Worm (Caenorhabditis elegans): ENCODE measurements around the gene col-44.

col-44 gene

DNA sequence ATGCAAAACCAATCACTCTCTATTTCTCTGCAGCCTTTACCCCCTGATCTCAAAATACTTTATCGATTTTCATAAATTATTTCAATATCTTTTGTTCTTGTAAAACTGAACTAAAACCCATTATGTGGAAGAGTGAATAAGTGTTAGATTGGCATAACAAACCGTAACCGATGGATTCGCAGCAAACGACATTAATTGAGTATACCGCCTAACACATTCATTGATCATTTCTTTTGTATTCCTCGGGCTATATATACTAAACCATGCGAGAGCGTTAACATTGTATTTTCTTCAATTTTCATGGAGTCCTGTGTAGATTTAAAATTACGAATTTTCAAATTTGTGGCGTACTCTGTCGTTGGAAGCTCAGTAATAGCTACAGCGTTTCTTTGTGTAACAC is 1.5 kb upstream of the col-44 start, which contains the start of gene col-9:
Gene col-9, plus strand, starts transcription at position 301 of the 400 bp plus-strand sequence.
- no peak for TF ChIP-seq unc-62 (GFP tag; optimal IDR thresholded peaks at IDR 0.05)

DNA sequence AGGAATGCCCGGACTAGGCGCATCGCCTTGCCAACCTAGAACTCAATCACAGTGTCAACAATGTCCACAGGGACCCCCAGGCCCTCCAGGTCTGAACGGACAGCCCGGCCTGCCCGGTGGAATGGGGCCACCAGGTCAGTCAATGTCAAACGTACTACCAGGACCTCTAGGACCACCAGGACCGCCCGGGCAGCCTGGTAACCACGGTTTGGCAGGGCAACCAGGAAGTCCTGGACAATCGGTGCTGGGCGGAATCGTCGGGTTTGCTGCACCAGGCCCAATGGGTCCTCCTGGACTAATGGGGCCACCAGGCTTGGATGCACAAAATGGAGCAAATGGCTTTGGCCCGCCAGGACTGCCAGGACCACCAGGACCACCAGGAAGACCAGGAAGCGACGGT is 587 bp upstream of the col-44 start:
- TF ChIP-seq unc-62 (GFP tag; optimal IDR thresholded peaks at IDR 0.05): no peak

DNA sequence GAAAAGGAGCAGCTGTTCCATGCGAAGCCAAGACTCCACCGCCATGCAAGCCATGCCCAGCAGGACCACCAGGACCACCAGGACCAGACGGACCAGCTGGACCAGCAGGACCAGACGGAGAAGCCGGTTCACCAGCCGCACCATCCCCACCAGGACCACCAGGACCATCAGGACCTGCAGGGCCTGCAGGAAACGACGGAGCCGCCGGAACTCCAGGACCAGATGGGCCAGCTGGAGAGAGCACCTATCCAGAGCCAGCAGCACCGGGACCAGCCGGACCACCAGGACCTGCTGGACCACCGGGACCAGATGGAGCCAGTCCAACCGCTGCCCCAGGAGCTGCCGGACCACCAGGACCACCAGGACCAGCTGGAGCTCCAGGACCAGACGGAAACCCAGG is 678 bp downstream of the col-44 start:
- no peak for TF ChIP-seq unc-62 (GFP tag; optimal IDR thresholded peaks at IDR 0.05)

DNA sequence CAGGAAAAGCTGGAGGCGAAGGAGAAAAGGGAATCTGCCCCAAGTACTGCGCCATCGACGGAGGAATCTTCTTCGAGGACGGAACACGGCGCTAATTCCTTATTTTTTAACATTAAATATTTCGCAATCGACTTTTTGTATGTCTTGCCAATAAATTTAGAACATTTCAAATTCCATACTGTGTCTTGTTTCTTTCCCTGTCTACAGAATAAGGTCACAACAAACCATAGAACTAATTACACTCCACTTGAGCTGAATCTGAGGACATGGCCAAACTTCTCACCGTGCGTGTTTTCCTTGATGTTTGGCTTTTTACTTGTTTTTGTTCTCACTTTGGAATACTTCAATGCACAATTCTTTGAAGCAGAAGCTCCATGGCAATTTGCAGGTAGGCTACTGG is 1.1 kb downstream of the col-44 start, which contains the start of gene F54B11.4:
Gene F54B11.4, plus strand, starts transcription at position 301 of the 400 bp plus-strand sequence.
- TF ChIP-seq unc-62 (GFP tag; optimal IDR thresholded peaks at IDR 0.05): no peak

DNA sequence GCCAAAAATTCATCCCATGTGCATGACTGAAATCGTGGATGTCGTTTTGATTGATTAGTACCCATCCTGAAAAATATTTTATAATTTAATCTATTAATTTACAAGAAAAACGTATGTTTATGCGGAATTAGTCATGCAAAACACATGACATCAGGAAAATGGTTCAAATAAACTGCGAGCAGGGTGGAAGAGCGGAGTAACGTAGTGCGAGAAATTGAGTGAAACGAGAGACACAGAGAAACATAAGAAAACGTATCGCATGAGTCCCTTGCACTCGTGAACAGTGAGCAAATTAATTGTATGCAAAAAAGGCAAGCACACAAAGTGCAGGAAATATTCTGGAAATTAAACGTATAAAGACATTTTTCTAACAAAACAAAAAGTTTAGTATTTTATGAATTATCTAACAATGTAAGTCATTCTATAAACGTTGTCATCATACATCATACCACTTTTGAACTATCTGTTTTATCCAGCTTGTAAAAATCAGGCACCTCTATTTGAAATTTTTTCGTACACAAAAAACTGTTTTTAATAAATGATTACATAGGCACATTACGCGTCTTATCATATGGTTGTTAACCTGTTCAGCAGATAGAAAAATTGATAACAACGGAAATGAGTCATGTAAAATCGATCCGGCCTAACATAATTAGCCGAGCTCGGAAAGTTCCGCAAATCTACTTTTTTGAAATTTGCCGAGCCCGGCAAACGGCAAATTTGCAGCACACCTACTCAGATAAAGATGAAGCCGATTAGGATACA is 4.9 kb downstream of the col-44 start, which contains the start of gene F54B11.5:
Gene F54B11.5, minus strand, starts transcription at position 66 of the 765 bp plus-strand sequence.
- no peak for TF ChIP-seq unc-62 (GFP tag; optimal IDR thresholded peaks at IDR 0.05)

DNA sequence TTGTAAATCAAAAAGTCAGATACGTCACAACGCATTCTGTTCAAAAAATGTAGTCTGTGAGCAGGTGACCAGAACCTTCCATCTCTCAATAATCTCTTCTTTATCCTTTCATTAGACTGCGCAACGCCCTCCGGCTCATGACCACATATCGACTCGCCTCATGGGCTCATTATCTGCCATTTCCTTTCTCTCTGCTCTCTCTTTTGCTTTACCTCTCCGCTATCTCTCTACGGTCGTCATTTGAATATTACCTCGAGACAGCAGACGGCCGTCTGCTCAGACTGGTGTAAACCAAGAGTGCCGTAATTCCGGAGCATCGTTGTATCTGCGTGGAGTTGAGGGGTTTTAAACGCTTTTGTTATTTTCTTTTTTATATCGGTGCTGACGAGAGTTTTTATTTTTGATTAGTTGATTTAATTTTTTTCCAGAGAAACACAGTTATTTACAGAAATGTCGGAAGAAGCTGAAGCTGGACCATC is 6.8 kb downstream of the col-44 start, which contains the start of gene bra-1:
Gene bra-1, plus strand, starts transcription at position 429 of the 479 bp plus-strand sequence.
- no peak for TF ChIP-seq unc-62 (GFP tag; optimal IDR thresholded peaks at IDR 0.05)

DNA sequence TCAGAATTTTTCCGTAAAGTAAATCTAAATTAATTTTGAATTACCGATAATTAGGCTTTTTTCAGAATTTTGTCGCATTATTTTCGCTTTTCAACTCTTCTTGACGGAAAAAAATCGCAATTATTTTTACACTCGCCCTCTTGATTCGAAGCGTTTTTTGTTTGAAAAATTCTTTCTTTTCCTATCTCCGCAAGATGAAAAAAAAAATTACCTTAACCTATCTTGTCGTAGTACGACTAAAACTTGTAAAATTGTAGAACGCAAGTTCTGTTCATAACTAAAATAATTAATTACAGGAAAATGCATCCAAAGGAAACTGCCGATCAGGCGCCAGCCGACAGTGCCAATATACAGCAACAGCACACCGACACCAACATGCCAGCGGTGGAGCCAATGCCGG is 8.9 kb downstream of the col-44 start, which contains the start of gene F54B11.7:
Gene F54B11.7, plus strand, starts transcription at position 301 of the 400 bp plus-strand sequence.
- TF ChIP-seq unc-62 (GFP tag; optimal IDR thresholded peaks at IDR 0.05): no peak

DNA sequence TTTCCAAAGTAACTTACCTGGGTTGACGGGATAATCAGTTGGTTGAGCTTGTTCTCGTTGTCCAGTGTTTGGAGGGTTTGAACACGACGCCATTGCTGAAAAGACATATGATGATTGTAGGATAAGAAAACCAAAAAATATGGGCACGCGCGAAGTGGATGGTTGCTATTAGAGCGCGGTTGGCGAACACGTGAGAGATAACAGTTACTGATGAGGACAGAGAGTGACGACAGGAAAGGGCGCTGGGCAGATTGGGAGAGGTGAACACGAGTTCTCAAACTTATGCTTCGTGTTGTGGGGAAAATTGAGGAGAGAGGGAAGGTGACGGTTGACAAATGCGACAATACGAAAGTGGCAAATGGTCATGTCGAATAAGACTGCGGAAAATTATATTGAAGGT is 12.6 kb downstream of the col-44 start, which contains the start of gene F54B11.8:
Gene F54B11.8, minus strand, starts transcription at position 101 of the 400 bp plus-strand sequence.
- TF ChIP-seq unc-62 (GFP tag; optimal IDR thresholded peaks at IDR 0.05): no peak

DNA sequence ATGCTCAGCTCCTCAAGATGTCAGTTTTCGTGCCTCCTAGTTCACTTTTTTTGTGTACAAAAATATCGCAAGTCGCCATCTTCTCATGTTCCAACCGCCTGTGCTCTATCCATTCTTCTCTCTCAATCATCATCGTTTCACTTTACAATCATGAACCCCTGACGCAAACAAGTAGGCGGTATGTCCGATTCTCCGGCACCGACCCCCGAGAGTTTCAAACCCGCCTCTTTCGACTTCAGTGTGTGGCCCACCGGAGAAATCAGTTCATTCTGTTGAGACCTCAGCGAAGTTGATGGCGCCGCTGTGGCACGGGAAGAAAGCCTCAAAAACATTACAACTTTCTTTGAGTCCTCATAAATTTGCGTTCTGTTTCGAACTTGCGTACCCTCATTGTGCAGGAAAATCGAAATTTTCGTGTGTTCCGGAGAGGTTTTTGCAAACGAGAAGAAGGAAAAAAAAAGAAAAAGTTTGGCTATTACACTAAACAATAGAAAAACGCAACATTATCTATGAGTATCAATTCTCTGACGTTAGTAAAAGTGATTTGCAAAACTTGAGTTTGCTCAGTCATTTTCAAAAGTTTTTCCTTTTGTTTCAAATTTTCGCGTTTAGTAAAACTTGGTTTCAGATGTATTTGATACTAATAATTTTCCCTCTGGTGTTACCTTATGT is 13.8 kb downstream of the col-44 start, which contains the start of gene F54B11.9:
Gene F54B11.9, plus strand, starts transcription at position 622 of the 672 bp plus-strand sequence.
- TF ChIP-seq unc-62 (GFP tag; optimal IDR thresholded peaks at IDR 0.05): no peak

DNA sequence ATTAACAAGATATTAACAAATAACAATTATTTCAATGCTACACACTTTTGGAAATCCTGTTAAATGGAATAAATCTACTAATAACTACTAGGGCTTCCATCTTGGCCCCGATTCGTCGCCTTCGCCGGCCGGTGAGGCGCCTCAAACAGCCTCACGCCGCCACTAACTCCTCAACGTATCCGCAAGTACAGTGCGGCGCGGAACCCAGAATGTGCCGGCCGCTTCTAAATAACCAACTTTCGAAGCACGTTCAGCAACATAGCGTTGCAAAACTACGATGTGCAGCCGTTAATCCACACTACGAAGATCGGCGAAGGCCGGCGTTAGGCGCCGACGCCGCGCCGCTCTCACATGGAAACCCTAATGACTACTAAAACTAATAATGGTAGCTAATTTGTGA is 14.6 kb downstream of the col-44 start:
- no peak for TF ChIP-seq unc-62 (GFP tag; optimal IDR thresholded peaks at IDR 0.05)

DNA sequence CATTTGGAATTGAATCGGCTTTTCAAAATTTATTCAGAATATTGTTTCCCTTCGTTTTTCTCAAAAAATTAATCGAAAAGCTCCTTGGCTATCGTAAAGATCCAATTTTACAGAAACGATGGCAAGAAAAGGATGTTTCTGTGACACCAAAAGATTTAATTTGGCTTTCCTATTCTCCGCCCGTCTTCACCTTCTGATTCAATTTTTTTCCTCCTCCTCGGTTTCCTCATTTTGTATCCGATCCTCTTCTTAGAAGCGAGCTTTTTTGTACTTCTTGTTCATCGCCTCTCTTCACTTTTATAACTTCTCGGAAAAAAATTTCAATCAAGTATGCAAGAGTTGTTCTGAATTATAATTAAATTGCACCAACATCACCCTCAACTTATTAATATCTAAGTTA is 18.8 kb downstream of the col-44 start:
- no peak for TF ChIP-seq unc-62 (GFP tag; optimal IDR thresholded peaks at IDR 0.05)

DNA sequence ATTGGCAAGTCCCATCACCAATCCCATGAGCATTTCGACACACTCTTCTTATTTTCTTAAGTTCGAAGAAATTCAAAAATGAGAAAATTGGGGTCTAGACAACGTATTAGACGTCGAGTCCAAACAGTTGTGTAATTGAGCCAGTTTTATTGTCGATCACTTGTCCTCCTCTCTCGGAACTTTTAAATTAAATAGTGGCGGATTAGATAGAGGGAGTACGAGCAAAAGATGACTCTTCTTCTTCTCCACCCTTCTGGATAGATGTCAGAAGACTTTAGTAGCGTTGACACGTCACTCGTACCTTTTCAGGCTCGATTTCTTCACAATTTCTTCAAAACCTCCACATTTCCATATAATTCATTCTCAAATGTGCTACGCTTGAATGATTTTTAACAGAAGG is 23.9 kb downstream of the col-44 start:
- no peak for TF ChIP-seq unc-62 (GFP tag; optimal IDR thresholded peaks at IDR 0.05)

DNA sequence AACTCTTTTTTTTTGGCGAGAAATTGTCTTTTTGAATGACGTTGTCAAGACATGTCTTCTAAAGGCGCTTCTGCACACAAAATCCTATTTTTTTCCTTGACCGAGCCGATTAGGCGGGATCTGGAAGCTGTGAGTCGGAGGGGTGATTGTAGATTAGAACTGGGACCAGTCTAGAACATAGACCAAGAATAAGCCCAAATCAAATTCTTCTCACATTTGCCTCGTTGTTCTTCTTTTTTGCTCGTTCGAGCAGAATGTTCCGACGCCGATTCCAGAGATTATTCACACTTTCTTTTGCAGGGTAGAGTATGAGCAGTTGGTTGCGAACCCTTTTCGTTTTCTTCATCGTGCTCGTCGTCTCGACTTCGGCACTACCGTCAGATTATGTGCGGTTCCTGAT is 27.3 kb downstream of the col-44 start, which contains the start of gene nlp-53:
Gene nlp-53, plus strand, starts transcription at position 301 of the 400 bp plus-strand sequence.
- no peak for TF ChIP-seq unc-62 (GFP tag; optimal IDR thresholded peaks at IDR 0.05)

DNA sequence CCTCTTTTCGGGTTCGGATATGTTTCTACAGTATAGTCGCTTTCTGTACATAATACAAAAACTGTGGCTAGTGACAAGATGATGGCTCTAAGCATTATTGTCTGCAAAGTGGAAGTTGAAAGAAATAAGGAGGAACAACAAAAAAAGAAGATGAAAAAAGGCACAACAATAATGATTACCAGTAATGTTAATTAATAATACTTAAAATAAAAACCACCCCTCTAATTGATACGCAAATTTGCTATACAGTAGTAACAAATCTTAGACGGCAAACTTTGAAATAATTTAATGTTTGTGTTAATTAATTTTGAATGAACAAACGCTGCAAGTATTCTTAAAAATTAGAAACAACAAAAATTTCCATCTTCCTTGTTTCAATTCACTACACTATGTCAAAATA is 30.4 kb downstream of the col-44 start, which contains the start of gene Y12A6A.1:
Gene Y12A6A.1, minus strand, starts transcription at position 101 of the 400 bp plus-strand sequence.
- no peak for TF ChIP-seq unc-62 (GFP tag; optimal IDR thresholded peaks at IDR 0.05)

DNA sequence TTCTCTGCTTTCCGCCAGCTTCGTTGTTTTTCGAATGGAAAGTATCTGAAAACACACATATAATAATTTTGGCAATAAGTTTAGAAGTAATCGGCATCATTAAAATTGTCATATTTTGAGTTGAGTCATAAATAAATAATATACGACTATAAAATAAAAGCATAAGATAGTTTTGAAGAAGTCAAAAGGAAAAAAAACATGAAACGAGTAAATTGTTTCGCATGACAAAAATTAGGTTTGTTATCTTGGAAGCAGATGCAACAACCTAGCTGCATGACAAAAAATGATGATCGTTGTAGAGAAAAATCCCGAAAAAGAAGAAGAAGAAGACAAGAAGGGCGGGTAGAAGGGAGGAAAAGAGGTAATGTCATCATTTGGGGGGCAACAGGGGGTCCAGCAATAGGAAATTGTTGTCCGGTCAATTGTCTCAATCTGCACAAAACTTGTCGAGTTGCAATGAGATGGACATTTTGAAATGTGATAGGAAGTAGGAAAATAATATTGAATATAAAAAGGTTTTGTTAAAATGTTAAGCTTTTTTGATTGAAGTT is 39.9 kb downstream of the col-44 start, which contains the start of gene nlg-1:
Gene nlg-1, minus strand, starts transcription at position 51 of the 551 bp plus-strand sequence.
- no peak for TF ChIP-seq unc-62 (GFP tag; optimal IDR thresholded peaks at IDR 0.05)

DNA sequence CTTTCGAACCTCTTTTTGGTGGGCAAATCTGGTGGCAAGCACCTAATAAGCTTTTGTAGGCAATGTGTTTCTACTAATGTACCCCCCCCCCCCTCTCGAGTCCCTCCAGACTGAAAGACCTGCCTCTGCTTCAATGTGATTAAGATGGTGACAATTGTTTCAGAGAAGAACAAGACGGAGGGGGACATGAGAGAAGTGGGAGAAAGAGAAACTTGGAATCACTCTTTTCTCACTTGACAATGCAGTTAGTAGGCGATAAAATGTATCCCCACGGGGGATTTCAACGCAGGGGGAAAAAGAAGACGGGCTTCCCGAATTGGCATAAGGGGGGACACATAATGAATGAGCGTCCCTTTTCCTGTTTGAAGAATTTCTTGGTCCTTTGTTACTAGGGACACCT is 41.0 kb downstream of the col-44 start:
- TF ChIP-seq unc-62 (GFP tag; optimal IDR thresholded peaks at IDR 0.05): no peak

Data from whole organism, dauer.